Worm (Caenorhabditis elegans): ENCODE measurements around the gene C15B12.1.
A peak's percentile ranks its signal among the peaks of the same experiment; 100 is the strongest.

- TF ChIP-seq hmg-1.1 (GFP tag; IDR thresholded peaks at IDR 0.05) (no peak), daf-16 (GFP tag; optimal IDR thresholded peaks at IDR 0.05) (no peak), daf-16 (tag; optimal IDR thresholded peaks at IDR 0.05) (peak; percentile 73)
Measured at ce11 chrX:6448866-6449400, 27.7 kb upstream of the C15B12.1 start, which contains the start of gene fah-1.
